Worm (Caenorhabditis elegans) whole organism, young adult: ENCODE data around the gene C05D2.8.

ENCODE experiments used
- B0019.2 ChIP-seq: fragments of 200-800 bp; sonication (Bioruptor generic); conservative IDR thresholded peaks from 2 replicates; pipeline ENCODE4 v1.3.6; 2022; ENCODE audit warnings: missing genetic modification reagents, missing genetic modification characterization, missing compliant biosample characterization
- B0035.1 ChIP-seq: sonication (generic microtip); optimal IDR thresholded peaks from 2 replicates; lab custom pipeline; 2016; ENCODE audit warnings: missing genetic modification characterization, mild to moderate bottlenecking, missing compliant biosample characterization, missing genotype, missing genetic modification reagents
- B0261.1 ChIP-seq: sonication (generic microtip); optimal IDR thresholded peaks from 2 replicates; lab custom pipeline; 2016; ENCODE audit warnings: mild to moderate bottlenecking, missing genetic modification characterization, moderate library complexity, missing compliant biosample characterization
- F33H1.4 ChIP-seq: fragments of 200-800 bp; sonication (Bioruptor generic); IDR thresholded peaks from 2 replicates; pipeline ENCODE4 v1.3.6; 2022; ENCODE audit warnings: missing genetic modification reagents, missing genetic modification characterization, missing compliant biosample characterization
- F52B5.7 ChIP-seq: sonication (generic microtip); optimal IDR thresholded peaks from 2 replicates; lab custom pipeline; 2016; ENCODE audit warnings: mild to moderate bottlenecking, missing genetic modification characterization, missing compliant biosample characterization
- Y53G8AR.9 ChIP-seq: fragments of 200-800 bp; sonication (Bioruptor generic); conservative IDR thresholded peaks from 2 replicates; pipeline ENCODE4 v1.3.6; 2022; ENCODE audit warnings: missing genetic modification reagents, missing genetic modification characterization, missing compliant biosample characterization
- Y79H2A.3 ChIP-seq: fragments of 200-800 bp; sonication (Bioruptor generic); conservative IDR thresholded peaks from 2 replicates; pipeline ENCODE4 v1.3.6; 2022; ENCODE audit warnings: missing genetic modification reagents, missing genetic modification characterization, missing compliant biosample characterization
- ama-1 ChIP-seq, 3 experiments: fragments of 150-350 bp in 1 of 3; sonication (generic microtip) in 2 of 3; optimal IDR thresholded peaks; 2 replicates each; lab custom pipeline; 2014 to 2018; ENCODE audit warnings: missing biosample characterization in 2 of 3, missing genetic modification characterization in 2 of 3, missing genetic modification reagents in 2 of 3
- aptf-2 ChIP-seq: fragments of 200-800 bp; sonication (Bioruptor generic); conservative IDR thresholded peaks from 2 replicates; pipeline ENCODE4 v1.3.6; 2022; ENCODE audit warnings: missing genetic modification reagents, missing genetic modification characterization, missing compliant biosample characterization
- attf-3 ChIP-seq: fragments of 200-800 bp; sonication (Bioruptor generic); conservative IDR thresholded peaks from 2 replicates; pipeline ENCODE4 v1.3.6; 2022; ENCODE audit warnings: missing genetic modification reagents, missing genetic modification characterization, missing compliant biosample characterization
- ccch-3 ChIP-seq: fragments of 200-800 bp; sonication (Bioruptor generic); optimal IDR thresholded peaks from 2 replicates; lab custom pipeline; 2018; ENCODE audit warnings: mild to moderate bottlenecking, missing genetic modification characterization, missing compliant biosample characterization
- cebp-1 ChIP-seq, 2 experiments: fragments of 200-800 bp in 1 of 2; sonication (Bioruptor generic) in 1 of 2; sonication (generic microtip) in 1 of 2; IDR thresholded peaks in 1 of 2; optimal IDR thresholded peaks in 1 of 2; 2 replicates each; pipeline versions ENCODE4 v1.3.6 to Lab custom; 2017 to 2022; ENCODE audit warnings: missing compliant biosample characterization in 2 of 2, missing genetic modification characterization in 2 of 2, mild to moderate bottlenecking in 1 of 2, missing genetic modification reagents in 1 of 2, moderate library complexity in 1 of 2
- cebp-2 ChIP-seq: fragments of 200-800 bp; sonication (Bioruptor generic); IDR thresholded peaks from 2 replicates; pipeline ENCODE4 v1.3.6; 2022; ENCODE audit warnings: missing genetic modification characterization, missing compliant biosample characterization
- ceh-58 ChIP-seq: fragments of 200-800 bp; sonication (Bioruptor generic); IDR thresholded peaks from 2 replicates; pipeline ENCODE4 v1.3.6; 2022; ENCODE audit warnings: missing genetic modification characterization, missing compliant biosample characterization
- ceh-79 ChIP-seq: sonication (generic microtip); optimal IDR thresholded peaks from 2 replicates; lab custom pipeline; 2017; ENCODE audit warnings: mild to moderate bottlenecking, missing genetic modification characterization, missing compliant biosample characterization
- chd-7 ChIP-seq: sonication (generic microtip); optimal IDR thresholded peaks from 2 replicates; lab custom pipeline; 2016; ENCODE audit warnings: mild to moderate bottlenecking, missing genetic modification characterization, moderate library complexity, missing compliant biosample characterization
- dox-1 ChIP-seq: fragments of 200-800 bp; sonication (Bioruptor generic); IDR thresholded peaks from 2 replicates; pipeline ENCODE4 v1.3.6; 2022; ENCODE audit warnings: missing genetic modification reagents, missing genetic modification characterization, missing compliant biosample characterization
- dpff-1 ChIP-seq: sonication (generic microtip); optimal IDR thresholded peaks from 2 replicates; lab custom pipeline; 2017; ENCODE audit warnings: mild to moderate bottlenecking, missing genetic modification characterization, missing compliant biosample characterization
- efl-1 ChIP-seq: fragments of 150-350 bp; optimal IDR thresholded peaks from 2 replicates; lab custom pipeline; 2014; ENCODE audit warnings: missing biosample characterization, missing genetic modification reagents, missing genetic modification characterization
- him-1 ChIP-seq: sonication (generic microtip); optimal IDR thresholded peaks from 2 replicates; lab custom pipeline; 2016; ENCODE audit warnings: missing genotype, missing genetic modification reagents, missing genetic modification characterization, missing compliant biosample characterization
- hmg-1.2 ChIP-seq: fragments of 200-800 bp; sonication (Bioruptor generic); IDR thresholded peaks from 2 replicates; pipeline ENCODE4 v1.3.6; 2022; ENCODE audit warnings: missing genetic modification reagents, missing genetic modification characterization, missing compliant biosample characterization
- hsf-1 ChIP-seq: fragments of 200-800 bp; sonication (Bioruptor generic); IDR thresholded peaks from 2 replicates; pipeline ENCODE4 v1.3.6; 2022; ENCODE audit warnings: missing genetic modification reagents, missing genetic modification characterization, missing compliant biosample characterization
- lin-26 ChIP-seq: fragments of 200-800 bp; sonication (Bioruptor generic); IDR thresholded peaks from 2 replicates; pipeline ENCODE4 v1.3.6; 2022; ENCODE audit warnings: missing genetic modification reagents, missing genetic modification characterization, missing compliant biosample characterization
- lin-54 ChIP-seq: fragments of 200-800 bp; sonication (Bioruptor generic); optimal IDR thresholded peaks from 2 replicates; lab custom pipeline; 2018; ENCODE audit warnings: mild to moderate bottlenecking, missing genetic modification characterization, missing compliant biosample characterization
- madf-10 ChIP-seq: sonication (generic microtip); optimal IDR thresholded peaks from 2 replicates; lab custom pipeline; 2016; ENCODE audit warnings: mild to moderate bottlenecking, missing genetic modification characterization, missing compliant biosample characterization
- madf-3 ChIP-seq: fragments of 200-800 bp; sonication (Bioruptor generic); IDR thresholded peaks from 2 replicates; pipeline ENCODE4 v1.3.6; 2022; ENCODE audit warnings: missing genetic modification reagents, missing genetic modification characterization, missing compliant biosample characterization
- madf-6 ChIP-seq: fragments of 200-800 bp; sonication (Bioruptor generic); IDR thresholded peaks from 2 replicates; pipeline ENCODE4 v1.3.6; 2022; ENCODE audit warnings: missing genetic modification reagents, missing genetic modification characterization, missing compliant biosample characterization
- madf-8 ChIP-seq: fragments of 200-800 bp; sonication (Bioruptor generic); conservative IDR thresholded peaks from 2 replicates; pipeline ENCODE4 v1.3.6; 2022; ENCODE audit warnings: missing genetic modification reagents, missing genetic modification characterization, missing compliant biosample characterization
- mcd-1 ChIP-seq: fragments of 200-800 bp; sonication (Bioruptor generic); IDR thresholded peaks from 2 replicates; pipeline ENCODE4 v1.3.6; 2022; ENCODE audit warnings: missing genetic modification reagents, missing genetic modification characterization, missing compliant biosample characterization
- nfya-1 ChIP-seq: sonication (generic microtip); optimal IDR thresholded peaks from 2 replicates; lab custom pipeline; 2017; ENCODE audit warnings: antibody characterized with exemption, missing compliant biosample characterization, missing genetic modification characterization, borderline replicate concordance; ENCODE audit not compliant: insufficient read depth
- nfya-2 ChIP-seq: fragments of 200-800 bp; sonication (Bioruptor generic); IDR thresholded peaks from 2 replicates; pipeline ENCODE4 v1.3.6; 2022; ENCODE audit warnings: missing genetic modification reagents, missing genetic modification characterization, missing compliant biosample characterization
- nhr-179 ChIP-seq: sonication (generic microtip); optimal IDR thresholded peaks from 2 replicates; lab custom pipeline; 2016; ENCODE audit warnings: mild to moderate bottlenecking, missing genetic modification characterization, missing compliant biosample characterization
- nhr-90 ChIP-seq: sonication (generic microtip); optimal IDR thresholded peaks from 2 replicates; lab custom pipeline; 2016; ENCODE audit warnings: missing genotype, mild to moderate bottlenecking, missing genetic modification characterization, missing compliant biosample characterization
- pha-4 ChIP-seq: fragments of 150-350 bp; sonication (generic microtip); optimal IDR thresholded peaks from 2 replicates; lab custom pipeline; 2014; ENCODE audit warnings: missing biosample characterization, missing genetic modification reagents, missing genetic modification characterization
- rcor-1 ChIP-seq: fragments of 200-800 bp; sonication (Bioruptor generic); IDR thresholded peaks from 2 replicates; pipeline ENCODE4 v1.3.6; 2022; ENCODE audit warnings: missing genetic modification reagents, missing genetic modification characterization, missing compliant biosample characterization
- rec-8 ChIP-seq, 2 experiments: sonication (generic microtip); optimal IDR thresholded peaks; 2 replicates each; lab custom pipeline; 2016; ENCODE audit warnings: mild to moderate bottlenecking in 2 of 2, missing genetic modification characterization in 2 of 2, missing genetic modification reagents in 2 of 2, missing genotype in 2 of 2, missing biosample characterization in 1 of 2, missing compliant biosample characterization in 1 of 2, moderate library complexity in 1 of 2
- repo-1 ChIP-seq: sonication (generic microtip); optimal IDR thresholded peaks from 2 replicates; lab custom pipeline; 2017; ENCODE audit warnings: mild to moderate bottlenecking, missing genetic modification characterization, missing compliant biosample characterization
- sdz-38 ChIP-seq: sonication (generic microtip); optimal IDR thresholded peaks from 2 replicates; lab custom pipeline; 2016; ENCODE audit warnings: missing genotype, missing genetic modification characterization, missing compliant biosample characterization
- somi-1 ChIP-seq: fragments of 200-800 bp; sonication (Bioruptor generic); optimal IDR thresholded peaks from 2 replicates; lab custom pipeline; 2018; ENCODE audit warnings: mild to moderate bottlenecking, missing genetic modification characterization, missing compliant biosample characterization
- sptf-2 ChIP-seq: fragments of 200-800 bp; sonication (Bioruptor generic); optimal IDR thresholded peaks from 2 replicates; lab custom pipeline; 2018; ENCODE audit warnings: mild to moderate bottlenecking, missing genetic modification characterization, missing compliant biosample characterization
- tbp1 ChIP-seq: fragments of 200-800 bp; sonication (Bioruptor generic); optimal IDR thresholded peaks from 2 replicates; lab custom pipeline; 2018; ENCODE audit warnings: mild to moderate bottlenecking, missing genetic modification characterization, missing compliant biosample characterization
- tbx-9 ChIP-seq: sonication (generic microtip); optimal IDR thresholded peaks from 2 replicates; lab custom pipeline; 2016; ENCODE audit warnings: borderline replicate concordance, missing genetic modification characterization, inconsistent platforms, missing compliant biosample characterization
- tlf-1 ChIP-seq: fragments of 200-800 bp; sonication (Bioruptor generic); optimal IDR thresholded peaks from 2 replicates; lab custom pipeline; 2018; ENCODE audit warnings: mild to moderate bottlenecking, missing genetic modification characterization, missing compliant biosample characterization
- unc-130 ChIP-seq: sonication (generic microtip); optimal IDR thresholded peaks from 2 replicates; lab custom pipeline; 2016; ENCODE audit warnings: missing genetic modification reagents, missing genetic modification characterization, missing compliant biosample characterization
- ztf-25 ChIP-seq: fragments of 200-800 bp; sonication (Bioruptor generic); IDR thresholded peaks from 2 replicates; pipeline ENCODE4 v1.3.6; 2022; ENCODE audit warnings: missing genetic modification reagents, missing genetic modification characterization, missing compliant biosample characterization
- ztf-26 ChIP-seq: sonication (generic microtip); optimal IDR thresholded peaks from 2 replicates; lab custom pipeline; 2017; ENCODE audit warnings: missing genetic modification characterization, missing compliant biosample characterization
- ztf-28 ChIP-seq: fragments of 200-800 bp; sonication (Bioruptor generic); IDR thresholded peaks from 2 replicates; pipeline ENCODE4 v1.3.6; 2022; ENCODE audit warnings: missing genetic modification reagents, missing genetic modification characterization, missing compliant biosample characterization
- ztf-6 ChIP-seq: fragments of 200-800 bp; sonication (Bioruptor generic); IDR thresholded peaks from 2 replicates; pipeline ENCODE4 v1.3.6; 2022; ENCODE audit warnings: missing genetic modification reagents, missing genetic modification characterization, missing compliant biosample characterization

The C05D2.8 gene

DNA sequence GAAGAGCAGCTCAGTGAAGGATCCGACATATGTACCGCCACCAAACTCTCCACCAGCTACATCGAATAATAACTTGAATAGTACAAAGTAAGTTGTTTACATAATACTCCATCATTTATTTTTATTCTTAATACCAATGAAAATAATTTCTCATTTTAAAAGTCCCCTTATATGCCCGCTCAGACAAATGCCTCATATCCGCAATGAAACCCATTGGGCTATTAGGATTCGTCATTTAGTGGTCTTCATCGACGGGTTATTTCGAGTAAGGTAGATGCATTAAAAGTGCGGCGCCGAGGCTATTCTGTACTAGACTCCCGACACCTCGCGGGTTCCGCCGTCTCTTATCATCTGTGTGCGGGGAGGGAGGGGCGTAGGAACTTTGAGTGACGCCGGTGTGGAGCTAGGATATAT is 43.6 kb upstream of the C05D2.8 start (continued):
- TF ChIP-seq sdz-38 (tag; lab: Kevin White, UChicago) (no peak), sptf-2 (no peak), ama-1 (optimal IDR thresholded peaks at IDR 0.05; lab: Kevin White, UChicago) (no peak), ama-1 (GFP tag; optimal IDR thresholded peaks at IDR 0.05; lab: Kevin White, UChicago) (no peak), rec-8 (tag; optimal IDR thresholded peaks at IDR 0.05; lab: Kevin White, UChicago) (peak in 1 of 2 experiments; percentile 28), B0261.1 (no peak), Y79H2A.3 (GFP tag; lab: Robert Waterston, UW) (no peak), cebp-1 (GFP tag; IDR thresholded peaks at IDR 0.05; lab: Robert Waterston, UW) (no peak), cebp-1 (tag; optimal IDR thresholded peaks at IDR 0.05; lab: Kevin White, UChicago) (no peak), mcd-1 (GFP tag; lab: Robert Waterston, UW) (peak; percentile 87), tlf-1 (GFP tag; lab: Kevin White, UChicago) (no peak), him-1 (tag; lab: Kevin White, UChicago) (peak; percentile 95), nhr-179 (no peak), somi-1 (GFP tag; lab: Kevin White, UChicago) (peak; percentile 36), ceh-79 (no peak), nfya-2 (GFP tag; lab: Robert Waterston, UW) (no peak), tbp1 (GFP tag; lab: Kevin White, UChicago) (peak; percentile 75), lin-26 (GFP tag; lab: Robert Waterston, UW) (peak; percentile 55; the same call in 1 of the 2 replicates), nhr-90 (tag; lab: Kevin White, UChicago) (no peak), hsf-1 (peak; percentile 33; the same call in 1 of the 2 replicates), ztf-25 (no peak), repo-1 (tag; lab: Kevin White, UChicago) (peak; percentile 53), madf-8 (peak; percentile 54; the same call in 1 of the 2 replicates), B0035.1 (tag; lab: Kevin White, UChicago) (no peak), dpff-1 (tag; lab: Kevin White, UChicago) (no peak), unc-130 (GFP tag; lab: Kevin White, UChicago) (peak; percentile 37), ceh-58 (GFP tag; lab: Robert Waterston, UW) (no peak), Y53G8AR.9 (GFP tag; lab: Robert Waterston, UW) (0 out of 2 replicates have a peak, but pooled peaks have one; percentile 28), madf-10 (tag; lab: Kevin White, UChicago) (no peak), attf-3 (no peak; the same call in 1 of the 2 replicates), cebp-2 (GFP tag; lab: Robert Waterston, UW) (no peak), F52B5.7 (tag; lab: Kevin White, UChicago) (no peak), madf-3 (GFP tag; lab: Robert Waterston, UW) (0 out of 2 replicates have a peak, but pooled peaks have one; percentile 31), B0019.2 (GFP tag; lab: Robert Waterston, UW) (no peak), tbx-9 (tag; lab: Kevin White, UChicago) (no peak), pha-4 (no peak), dox-1 (GFP tag; lab: Robert Waterston, UW) (peak; percentile 85; the same call in 1 of the 2 replicates), ccch-3 (GFP tag; lab: Kevin White, UChicago) (no peak), F33H1.4 (GFP tag; lab: Robert Waterston, UW) (peak; percentile 66), chd-7 (tag; lab: Kevin White, UChicago) (no peak), ztf-6 (GFP tag; lab: Robert Waterston, UW) (no peak), madf-6 (peak; percentile 91), lin-54 (GFP tag; lab: Kevin White, UChicago) (peak; percentile 88), efl-1 (GFP tag; lab: Kevin White, UChicago) (peak; percentile 34), hmg-1.2 (GFP tag; lab: Robert Waterston, UW) (peak; percentile 92), ztf-28 (GFP tag; lab: Robert Waterston, UW) (no peak), nfya-1 (no peak), aptf-2 (no peak), ztf-26 (tag; lab: Kevin White, UChicago) (no peak), rcor-1 (GFP tag; lab: Robert Waterston, UW) (peak; percentile 71)
